Fruit fly (Drosophila melanogaster) whole organism, pupa: ENCODE data around the gene CG13295.

Experiments used
- CG10348 ChIP-seq: fragments of 200-800 bp; sonication (Bioruptor generic); IDR thresholded peaks from 2 replicates; pipeline ENCODE4 v1.3.6; 2022; ENCODE audit warnings: missing biosample characterization, missing genetic modification characterization
- CG12605 ChIP-seq: fragments of 200-800 bp; sonication (Bioruptor generic); IDR thresholded peaks from 2 replicates; pipeline ENCODE4 v1.3.6; 2022; ENCODE audit warnings: missing biosample characterization, missing genetic modification characterization
- CG13204 ChIP-seq: fragments of 200-800 bp; sonication (Bioruptor generic); optimal IDR thresholded peaks from 2 replicates; lab custom pipeline; 2018; ENCODE audit warnings: missing biosample characterization, mild to moderate bottlenecking, missing genetic modification characterization, moderate library complexity
- CG14655 ChIP-seq: fragments of 200-800 bp; sonication (Bioruptor generic); optimal IDR thresholded peaks from 3 replicates; lab custom pipeline; 2017; ENCODE audit warnings: mild to moderate bottlenecking, missing biosample characterization, missing genetic modification reagents, missing genetic modification characterization
- CG15710 ChIP-seq: fragments of 200-800 bp; sonication (Bioruptor generic); optimal IDR thresholded peaks from 2 replicates; lab custom pipeline; 2018; ENCODE audit warnings: missing biosample characterization, mild to moderate bottlenecking, missing genetic modification characterization, moderate library complexity
- CG17806 ChIP-seq: fragments of 200-800 bp; sonication (Bioruptor generic); optimal IDR thresholded peaks from 2 replicates; lab custom pipeline; 2018; ENCODE audit warnings: missing biosample characterization, mild to moderate bottlenecking, missing genetic modification characterization, moderate library complexity
- CG32121 ChIP-seq: fragments of 200-800 bp; sonication (Bioruptor generic); IDR thresholded peaks from 2 replicates; pipeline ENCODE4 v1.3.6; 2022; ENCODE audit warnings: missing biosample characterization, missing genetic modification characterization
- CG34367 ChIP-seq: fragments of 200-800 bp; sonication (Bioruptor generic); optimal IDR thresholded peaks from 2 replicates; lab custom pipeline; 2018; ENCODE audit warnings: missing biosample characterization, mild to moderate bottlenecking, missing genetic modification characterization
- CG4496 ChIP-seq: fragments of 200-800 bp; sonication (Bioruptor generic); IDR thresholded peaks from 3 replicates; pipeline ENCODE4 v1.3.6; 2022; ENCODE audit warnings: missing biosample characterization, missing genetic modification characterization
- CG8159 ChIP-seq: fragments of 200-800 bp; sonication (Bioruptor generic); optimal IDR thresholded peaks from 3 replicates; lab custom pipeline; 2018; ENCODE audit warnings: missing biosample characterization, mild to moderate bottlenecking, missing genetic modification characterization, moderate library complexity
- CG8301 ChIP-seq: fragments of 200-800 bp; sonication (Bioruptor generic); optimal IDR thresholded peaks from 2 replicates; lab custom pipeline; 2018; ENCODE audit warnings: missing biosample characterization, mild to moderate bottlenecking, missing genetic modification characterization
- CG9948 ChIP-seq: fragments of 200-800 bp; sonication (Bioruptor generic); optimal IDR thresholded peaks from 2 replicates; lab custom pipeline; 2018; ENCODE audit warnings: missing biosample characterization, mild to moderate bottlenecking, missing genetic modification characterization, moderate library complexity
- D1 ChIP-seq: fragments of 200-800 bp; sonication (Bioruptor generic); optimal IDR thresholded peaks from 2 replicates; lab custom pipeline; 2018; ENCODE audit warnings: missing biosample characterization, mild to moderate bottlenecking, missing genetic modification characterization, moderate library complexity
- EcR ChIP-seq: fragments of 200-800 bp; sonication (Bioruptor generic); optimal IDR thresholded peaks from 3 replicates; lab custom pipeline; 2019; ENCODE audit warnings: missing biosample characterization, missing genetic modification characterization, mild to moderate bottlenecking, moderate library complexity, missing genetic modification reagents
- Ets98B ChIP-seq: fragments of 200-800 bp; sonication (Bioruptor generic); IDR thresholded peaks from 2 replicates; pipeline ENCODE4 v1.3.6; 2022; ENCODE audit warnings: missing biosample characterization, missing genetic modification characterization
- Pif1A ChIP-seq: fragments of 200-800 bp; sonication (Bioruptor generic); optimal IDR thresholded peaks from 3 replicates; lab custom pipeline; 2016; ENCODE audit warnings: missing biosample characterization, missing genetic modification characterization
- Pif1B ChIP-seq: fragments of 200-800 bp; sonication (Bioruptor generic); optimal IDR thresholded peaks from 3 replicates; lab custom pipeline; 2016; ENCODE audit warnings: missing biosample characterization, missing genetic modification characterization
- Snoo ChIP-seq: fragments of 200-800 bp; sonication (Bioruptor generic); optimal IDR thresholded peaks from 3 replicates; lab custom pipeline; 2017; ENCODE audit warnings: missing biosample characterization, mild to moderate bottlenecking, missing genetic modification characterization, inconsistent platforms
- fd96Ca ChIP-seq: fragments of 200-800 bp; sonication (Bioruptor generic); IDR thresholded peaks from 3 replicates; pipeline ENCODE4 v1.3.6; 2022; ENCODE audit warnings: missing biosample characterization, missing genetic modification characterization
- gl ChIP-seq: fragments of 200-800 bp; sonication (Bioruptor generic); optimal IDR thresholded peaks from 2 replicates; lab custom pipeline; 2018; ENCODE audit warnings: missing biosample characterization, mild to moderate bottlenecking, missing genetic modification characterization
- rn ChIP-seq: fragments of 200-800 bp; sonication (Bioruptor generic); IDR thresholded peaks from 2 replicates; pipeline ENCODE4 v1.3.6; 2022; ENCODE audit warnings: missing biosample characterization, missing genetic modification characterization

The CG13295 gene

dm6 chr3L:6074975-6075692, at the start of gene CG13295, which contains the start of gene CG6610:
Gene CG13295 (minus strand): TSS chr3L:6075245.
Gene CG6610 (plus strand): TSS chr3L:6075536.
- peak; percentile 27 for TF ChIP-seq CG8301 (tag; lab: Kevin White, UChicago)
- TF ChIP-seq Ets98B (GFP tag; lab: Robert Waterston, UW) = no peak
- peak; percentile 69 for TF ChIP-seq CG8159 (tag; lab: Kevin White, UChicago)
- peak; percentile 53 for TF ChIP-seq CG14655 (GFP tag; lab: Kevin White, UChicago)
- TF ChIP-seq CG34367 (tag; lab: Kevin White, UChicago) = peak; percentile 32
- TF ChIP-seq CG17806 (tag; lab: Kevin White, UChicago) = peak; percentile 29
- no peak for TF ChIP-seq Pif1B (GFP tag; lab: Kevin White, UChicago)
- peak; percentile 69 for TF ChIP-seq CG15710
- peak; percentile 41 for TF ChIP-seq Snoo (tag; lab: Kevin White, UChicago)
- no peak for TF ChIP-seq CG12605 (GFP tag; lab: Robert Waterston, UW)

dm6 chr3L:6116881-6117280, 41.8 kb upstream of the CG13295 start:
- TF ChIP-seq CG10348 (GFP tag; lab: Robert Waterston, UW) (no peak), CG13204 (no peak), CG9948 (tag; lab: Kevin White, UChicago) (no peak), CG14655 (GFP tag; lab: Kevin White, UChicago) (no peak), fd96Ca (GFP tag; lab: Robert Waterston, UW) (no peak), CG4496 (GFP tag; lab: Robert Waterston, UW) (no peak), EcR (GFP tag; lab: Kevin White, UChicago) (no peak)

- TF ChIP-seq fd96Ca (GFP tag; lab: Robert Waterston, UW) (no peak), CG8159 (tag; lab: Kevin White, UChicago) (no peak), CG10348 (GFP tag; lab: Robert Waterston, UW) (no peak), D1 (tag; lab: Kevin White, UChicago) (no peak), gl (tag; lab: Kevin White, UChicago) (no peak), rn (no peak), CG4496 (GFP tag; lab: Robert Waterston, UW) (no peak), EcR (GFP tag; lab: Kevin White, UChicago) (no peak), Pif1A (GFP tag; lab: Kevin White, UChicago) (no peak)
These were observed 40.5 kb upstream of the CG13295 start for dm6 chr3L:6115505-6115904.

dm6 chr3L:6111458-6111857, 36.4 kb upstream of the CG13295 start:
- TF ChIP-seq CG15710 = no peak
- TF ChIP-seq CG10348 (GFP tag; lab: Robert Waterston, UW) = no peak
- TF ChIP-seq CG9948 (tag; lab: Kevin White, UChicago) = no peak
- no peak for TF ChIP-seq Ets98B (GFP tag; lab: Robert Waterston, UW)
- TF ChIP-seq CG8301 (tag; lab: Kevin White, UChicago) = no peak
- TF ChIP-seq CG12605 (GFP tag; lab: Robert Waterston, UW) = no peak
- no peak for TF ChIP-seq CG4496 (GFP tag; lab: Robert Waterston, UW)
- TF ChIP-seq Snoo (tag; lab: Kevin White, UChicago) = no peak
- no peak for TF ChIP-seq rn
- TF ChIP-seq gl (tag; lab: Kevin White, UChicago) = no peak
- TF ChIP-seq CG8159 (tag; lab: Kevin White, UChicago) = no peak
- TF ChIP-seq CG13204 = no peak
- TF ChIP-seq CG32121 = no peak
- no peak for TF ChIP-seq fd96Ca (GFP tag; lab: Robert Waterston, UW)
- no peak for TF ChIP-seq Pif1A (GFP tag; lab: Kevin White, UChicago)
- TF ChIP-seq CG17806 (tag; lab: Kevin White, UChicago) = no peak
- TF ChIP-seq EcR (GFP tag; lab: Kevin White, UChicago) = no peak

- TF ChIP-seq CG15710 = no peak
- no peak for TF ChIP-seq CG17806 (tag; lab: Kevin White, UChicago)
- no peak for TF ChIP-seq Pif1B (GFP tag; lab: Kevin White, UChicago)
- TF ChIP-seq CG8159 (tag; lab: Kevin White, UChicago) = no peak
- TF ChIP-seq CG32121 = no peak
- no peak for TF ChIP-seq D1 (tag; lab: Kevin White, UChicago)
- no peak for TF ChIP-seq Ets98B (GFP tag; lab: Robert Waterston, UW)
- TF ChIP-seq EcR (GFP tag; lab: Kevin White, UChicago) = no peak
- no peak for TF ChIP-seq CG4496 (GFP tag; lab: Robert Waterston, UW)
- no peak for TF ChIP-seq CG8301 (tag; lab: Kevin White, UChicago)
- TF ChIP-seq Pif1A (GFP tag; lab: Kevin White, UChicago) = no peak
- no peak for TF ChIP-seq gl (tag; lab: Kevin White, UChicago)
- no peak for TF ChIP-seq CG9948 (tag; lab: Kevin White, UChicago)
- no peak for TF ChIP-seq CG12605 (GFP tag; lab: Robert Waterston, UW)
- TF ChIP-seq fd96Ca (GFP tag; lab: Robert Waterston, UW) = no peak
These were observed 35.8 kb upstream of the CG13295 start for dm6 chr3L:6110673-6111449.
